Worm (Caenorhabditis elegans) whole organism, young adult: ENCODE data around the gene ttr-8.
A peak's percentile ranks its signal among the peaks of the same experiment; 100 is the strongest.

Experiments used
- D2030.7 ChIP-seq: fragments of 200-800 bp; sonication (Bioruptor generic); IDR thresholded peaks from 2 replicates; pipeline ENCODE4 v1.3.6; 2022; ENCODE audit warnings: missing genetic modification reagents, missing genetic modification characterization, missing compliant biosample characterization
- F33H1.4 ChIP-seq: fragments of 200-800 bp; sonication (Bioruptor generic); IDR thresholded peaks from 2 replicates; pipeline ENCODE4 v1.3.6; 2022; ENCODE audit warnings: missing genetic modification reagents, missing genetic modification characterization, missing compliant biosample characterization
- F39B2.1 ChIP-seq: fragments of 200-800 bp; sonication (Bioruptor generic); IDR thresholded peaks from 2 replicates; pipeline ENCODE4 v1.3.6; 2022; ENCODE audit warnings: missing genetic modification reagents, missing genetic modification characterization, missing compliant biosample characterization
- F49E8.2 ChIP-seq: sonication (generic microtip); optimal IDR thresholded peaks from 3 replicates; lab custom pipeline; 2017; ENCODE audit warnings: missing genetic modification characterization, mild to moderate bottlenecking, missing compliant biosample characterization, antibody characterized with exemption, moderate library complexity; ENCODE audit not compliant: insufficient read depth
- F52B5.7 ChIP-seq: sonication (generic microtip); optimal IDR thresholded peaks from 2 replicates; lab custom pipeline; 2016; ENCODE audit warnings: mild to moderate bottlenecking, missing genetic modification characterization, missing compliant biosample characterization
- F55B11.4 ChIP-seq: sonication (generic microtip); optimal IDR thresholded peaks from 2 replicates; lab custom pipeline; 2016; ENCODE audit warnings: missing compliant biosample characterization, missing genetic modification characterization, borderline replicate concordance; ENCODE audit not compliant: insufficient read depth
- K12H6.12 ChIP-seq: fragments of 200-800 bp; sonication (Bioruptor generic); optimal IDR thresholded peaks from 2 replicates; lab custom pipeline; 2018; ENCODE audit warnings: mild to moderate bottlenecking, missing genetic modification characterization, missing compliant biosample characterization
- T07F8.4 ChIP-seq: sonication (generic microtip); optimal IDR thresholded peaks from 2 replicates; lab custom pipeline; 2016; ENCODE audit warnings: mild to moderate bottlenecking, missing genetic modification characterization, moderate library complexity, missing compliant biosample characterization
- T26A5.8 ChIP-seq: sonication (generic microtip); optimal IDR thresholded peaks from 2 replicates; lab custom pipeline; 2016; ENCODE audit warnings: missing genetic modification characterization, missing compliant biosample characterization
- akir-1 ChIP-seq: fragments of 200-800 bp; sonication (Bioruptor generic); optimal IDR thresholded peaks from 2 replicates; lab custom pipeline; 2018; ENCODE audit warnings: mild to moderate bottlenecking, missing genetic modification characterization, moderate library complexity, missing compliant biosample characterization
- athp-1 ChIP-seq: sonication (generic microtip); optimal IDR thresholded peaks from 2 replicates; lab custom pipeline; 2017; ENCODE audit warnings: mild to moderate bottlenecking, missing genetic modification characterization, missing compliant biosample characterization
- attf-5 ChIP-seq: fragments of 200-800 bp; sonication (Bioruptor generic); optimal IDR thresholded peaks from 2 replicates; lab custom pipeline; 2018; ENCODE audit warnings: mild to moderate bottlenecking, missing genetic modification characterization, missing compliant biosample characterization
- bed-2 ChIP-seq: fragments of 200-800 bp; sonication (Bioruptor generic); IDR thresholded peaks from 2 replicates; pipeline ENCODE4 v1.3.6; 2022; ENCODE audit warnings: missing genetic modification reagents, missing genetic modification characterization, missing compliant biosample characterization
- ccch-3 ChIP-seq: fragments of 200-800 bp; sonication (Bioruptor generic); optimal IDR thresholded peaks from 2 replicates; lab custom pipeline; 2018; ENCODE audit warnings: mild to moderate bottlenecking, missing genetic modification characterization, missing compliant biosample characterization
- cebp-1 ChIP-seq, 2 experiments: fragments of 200-800 bp in 1 of 2; sonication (Bioruptor generic) in 1 of 2; sonication (generic microtip) in 1 of 2; IDR thresholded peaks in 1 of 2; optimal IDR thresholded peaks in 1 of 2; 2 replicates each; pipeline versions ENCODE4 v1.3.6 to Lab custom; 2017 to 2022; ENCODE audit warnings: missing compliant biosample characterization in 2 of 2, missing genetic modification characterization in 2 of 2, mild to moderate bottlenecking in 1 of 2, missing genetic modification reagents in 1 of 2, moderate library complexity in 1 of 2
- ceh-27 ChIP-seq: fragments of 200-800 bp; sonication (Bioruptor generic); optimal IDR thresholded peaks from 2 replicates; lab custom pipeline; 2018; ENCODE audit warnings: mild to moderate bottlenecking, missing genetic modification characterization, moderate library complexity, missing compliant biosample characterization
- ceh-40 ChIP-seq: fragments of 200-800 bp; sonication (Bioruptor generic); IDR thresholded peaks from 2 replicates; pipeline ENCODE4 v1.3.6; 2022; ENCODE audit warnings: missing genetic modification characterization, missing compliant biosample characterization
- ceh-58 ChIP-seq: fragments of 200-800 bp; sonication (Bioruptor generic); IDR thresholded peaks from 2 replicates; pipeline ENCODE4 v1.3.6; 2022; ENCODE audit warnings: missing genetic modification characterization, missing compliant biosample characterization
- dox-1 ChIP-seq: fragments of 200-800 bp; sonication (Bioruptor generic); IDR thresholded peaks from 2 replicates; pipeline ENCODE4 v1.3.6; 2022; ENCODE audit warnings: missing genetic modification reagents, missing genetic modification characterization, missing compliant biosample characterization
- dpl-1 ChIP-seq: fragments of 150-350 bp; optimal IDR thresholded peaks from 2 replicates; lab custom pipeline; 2014; ENCODE audit warnings: missing biosample characterization, missing genetic modification reagents, missing genetic modification characterization
- egl-18 ChIP-seq: fragments of 200-800 bp; sonication (Bioruptor generic); IDR thresholded peaks from 2 replicates; pipeline ENCODE4 v1.3.6; 2022; ENCODE audit warnings: missing genetic modification reagents, missing genetic modification characterization, missing compliant biosample characterization
- hmg-1.2 ChIP-seq: fragments of 200-800 bp; sonication (Bioruptor generic); IDR thresholded peaks from 2 replicates; pipeline ENCODE4 v1.3.6; 2022; ENCODE audit warnings: missing genetic modification reagents, missing genetic modification characterization, missing compliant biosample characterization
- hmg-20 ChIP-seq: fragments of 200-800 bp; sonication (Bioruptor generic); IDR thresholded peaks from 2 replicates; pipeline ENCODE4 v1.3.6; 2022; ENCODE audit warnings: missing genetic modification reagents, missing genetic modification characterization, missing compliant biosample characterization
- lag-1 ChIP-seq: fragments of 200-800 bp; sonication (Bioruptor generic); IDR thresholded peaks from 2 replicates; pipeline ENCODE4 v1.3.6; 2022; ENCODE audit warnings: missing genetic modification reagents, missing genetic modification characterization, missing compliant biosample characterization
- let-607 ChIP-seq, 2 experiments: fragments of 200-800 bp in 1 of 2; sonication (Bioruptor generic) in 1 of 2; sonication (generic microtip) in 1 of 2; optimal IDR thresholded peaks; 2 replicates each; lab custom pipeline; 2016 to 2018; ENCODE audit warnings: mild to moderate bottlenecking in 2 of 2, missing compliant biosample characterization in 2 of 2, missing genetic modification characterization in 2 of 2, moderate library complexity in 2 of 2, missing genotype in 1 of 2
- lin-35 ChIP-seq, 3 experiments: fragments of 150-350 bp in 2 of 3; sonication (generic microtip) in 1 of 3; optimal IDR thresholded peaks; 2 replicates each; lab custom pipeline; 2014 to 2018; ENCODE audit warnings: missing biosample characterization in 3 of 3, missing genetic modification characterization in 3 of 3, missing genetic modification reagents in 3 of 3
- lin-40 ChIP-seq: sonication (generic microtip); optimal IDR thresholded peaks from 2 replicates; lab custom pipeline; 2016; ENCODE audit warnings: missing genetic modification characterization, mild to moderate bottlenecking, missing compliant biosample characterization, missing genotype, missing genetic modification reagents
- madf-10 ChIP-seq: sonication (generic microtip); optimal IDR thresholded peaks from 2 replicates; lab custom pipeline; 2016; ENCODE audit warnings: mild to moderate bottlenecking, missing genetic modification characterization, missing compliant biosample characterization
- madf-3 ChIP-seq: fragments of 200-800 bp; sonication (Bioruptor generic); IDR thresholded peaks from 2 replicates; pipeline ENCODE4 v1.3.6; 2022; ENCODE audit warnings: missing genetic modification reagents, missing genetic modification characterization, missing compliant biosample characterization
- nfya-2 ChIP-seq: fragments of 200-800 bp; sonication (Bioruptor generic); IDR thresholded peaks from 2 replicates; pipeline ENCODE4 v1.3.6; 2022; ENCODE audit warnings: missing genetic modification reagents, missing genetic modification characterization, missing compliant biosample characterization
- pbrm-1 ChIP-seq: fragments of 200-800 bp; sonication (Bioruptor generic); IDR thresholded peaks from 2 replicates; pipeline ENCODE4 v1.3.6; 2022; ENCODE audit warnings: missing genetic modification reagents, missing genetic modification characterization, missing compliant biosample characterization
- snpc-1.1 ChIP-seq: sonication (generic microtip); optimal IDR thresholded peaks from 2 replicates; lab custom pipeline; 2017; ENCODE audit warnings: missing genetic modification characterization, mild to moderate bottlenecking, missing compliant biosample characterization, antibody characterized with exemption, moderate library complexity, missing genotype, missing genetic modification reagents; ENCODE audit not compliant: insufficient read depth
- snpc-1.3 ChIP-seq: sonication (generic microtip); optimal IDR thresholded peaks from 2 replicates; lab custom pipeline; 2017; ENCODE audit warnings: missing genetic modification characterization, mild to moderate bottlenecking, missing compliant biosample characterization, antibody characterized with exemption, moderate library complexity, missing genotype, missing genetic modification reagents; ENCODE audit not compliant: insufficient read depth
- sptf-2 ChIP-seq: fragments of 200-800 bp; sonication (Bioruptor generic); optimal IDR thresholded peaks from 2 replicates; lab custom pipeline; 2018; ENCODE audit warnings: mild to moderate bottlenecking, missing genetic modification characterization, missing compliant biosample characterization
- tbx-9 ChIP-seq: sonication (generic microtip); optimal IDR thresholded peaks from 2 replicates; lab custom pipeline; 2016; ENCODE audit warnings: borderline replicate concordance, missing genetic modification characterization, inconsistent platforms, missing compliant biosample characterization
- ztf-18 ChIP-seq: sonication (generic microtip); optimal IDR thresholded peaks from 2 replicates; lab custom pipeline; 2016; ENCODE audit warnings: missing genotype, mild to moderate bottlenecking, missing genetic modification characterization, missing compliant biosample characterization
- ztf-3 ChIP-seq: fragments of 200-800 bp; sonication (Bioruptor generic); optimal IDR thresholded peaks from 2 replicates; lab custom pipeline; 2018; ENCODE audit warnings: mild to moderate bottlenecking, missing genetic modification characterization, missing compliant biosample characterization

The ttr-8 gene

ce11 chrIII:7584131-7584646, 19.0 kb upstream of the ttr-8 start, which contains the start of gene cup-5 (continued):
- TF ChIP-seq ztf-18: peak; percentile 24
- TF ChIP-seq F55B11.4: no peak
- no peak for TF ChIP-seq pbrm-1
- no peak for TF ChIP-seq ceh-27 (GFP tag; lab: Kevin White, UChicago)
- TF ChIP-seq lin-35 (GFP tag; optimal IDR thresholded peaks at IDR 0.05; lab: Kevin White, UChicago): no peak
- TF ChIP-seq F33H1.4 (GFP tag; lab: Robert Waterston, UW): peak; percentile 45; the same call in 1 of the 2 replicates
- no peak for TF ChIP-seq dox-1
- no peak for TF ChIP-seq hmg-20

- no peak for TF ChIP-seq nfya-2 (GFP tag; lab: Robert Waterston, UW)
- TF ChIP-seq, all 124 proteins: peak for 0
These were observed 17.7 kb upstream of the ttr-8 start, which contains the start of gene R13A5.10 for ce11 chrIII:7582885-7583284. R13A5.10 (minus strand) TSS chrIII:7582985.

DNA sequence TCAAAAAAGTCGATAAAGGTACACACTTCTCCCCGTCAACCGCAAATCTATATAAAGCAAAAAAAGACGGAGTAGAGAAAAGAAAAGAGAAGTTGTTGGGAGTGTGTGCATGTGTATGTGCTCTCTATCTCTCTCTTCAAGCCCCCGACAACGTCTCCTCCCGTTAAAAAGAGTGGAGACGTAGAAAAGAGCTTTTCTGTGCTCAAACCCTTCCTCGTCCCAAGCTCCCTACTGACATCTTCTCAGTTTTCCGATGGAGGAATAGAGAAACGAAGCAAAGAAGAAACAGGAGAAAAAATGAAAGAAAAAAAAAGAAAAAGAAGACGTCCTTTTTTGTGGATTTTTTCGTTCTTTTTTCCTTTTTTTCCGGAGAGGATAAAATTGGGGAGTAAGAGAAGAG, 15.4 kb upstream of the ttr-8 start:
- TF ChIP-seq hmg-1.2 (no peak), tbx-9 (tag; lab: Kevin White, UChicago) (no peak), ccch-3 (GFP tag; lab: Kevin White, UChicago) (no peak), T07F8.4 (tag; lab: Kevin White, UChicago) (no peak), F55B11.4 (no peak), ceh-27 (GFP tag; lab: Kevin White, UChicago) (no peak), ceh-40 (GFP tag; lab: Robert Waterston, UW) (no peak), cebp-1 (GFP tag; IDR thresholded peaks at IDR 0.05; lab: Robert Waterston, UW) (no peak), cebp-1 (tag; optimal IDR thresholded peaks at IDR 0.05; lab: Kevin White, UChicago) (peak; percentile 11), T26A5.8 (tag; lab: Kevin White, UChicago) (no peak), ceh-58 (GFP tag; lab: Robert Waterston, UW) (no peak), akir-1 (GFP tag; lab: Kevin White, UChicago) (no peak), athp-1 (tag; lab: Kevin White, UChicago) (no peak), egl-18 (no peak), lag-1 (GFP tag; lab: Robert Waterston, UW) (no peak), dpl-1 (no peak), K12H6.12 (tag; lab: Kevin White, UChicago) (peak; percentile 6), lin-35 (GFP tag; optimal IDR thresholded peaks at IDR 0.05; lab: Kevin White, UChicago) (peak in 1 of 3 experiments; percentile 12)

DNA sequence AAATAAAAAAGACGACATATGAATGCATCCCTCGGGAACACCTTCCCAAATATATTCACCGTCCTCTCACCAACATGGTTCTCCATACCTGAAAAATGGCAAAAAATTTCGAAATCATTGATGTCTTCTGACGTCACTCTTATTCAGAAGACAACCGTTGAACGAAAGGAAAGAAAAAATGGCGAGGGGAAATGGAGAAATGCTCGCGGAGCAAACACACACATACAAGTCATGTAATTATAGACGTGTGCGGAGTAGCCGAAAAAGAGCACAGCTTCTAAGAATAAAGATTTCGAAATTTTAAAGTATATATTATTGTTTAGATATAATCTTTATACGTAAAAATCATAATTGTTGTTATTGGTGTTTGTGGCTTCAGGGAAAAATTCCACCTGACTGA, 14.2 kb upstream of the ttr-8 start, which contains the start of gene mfsd-6:
TSS of gene mfsd-6 (minus strand) at position 88 of the 400 bp plus-strand sequence.
- TF ChIP-seq cebp-1 (GFP tag; IDR thresholded peaks at IDR 0.05; lab: Robert Waterston, UW): no peak
- peak; percentile 55 for TF ChIP-seq cebp-1 (tag; optimal IDR thresholded peaks at IDR 0.05; lab: Kevin White, UChicago)
- no peak for TF ChIP-seq let-607 (tag; optimal IDR thresholded peaks at IDR 0.05; lab: Kevin White, UChicago)

DNA sequence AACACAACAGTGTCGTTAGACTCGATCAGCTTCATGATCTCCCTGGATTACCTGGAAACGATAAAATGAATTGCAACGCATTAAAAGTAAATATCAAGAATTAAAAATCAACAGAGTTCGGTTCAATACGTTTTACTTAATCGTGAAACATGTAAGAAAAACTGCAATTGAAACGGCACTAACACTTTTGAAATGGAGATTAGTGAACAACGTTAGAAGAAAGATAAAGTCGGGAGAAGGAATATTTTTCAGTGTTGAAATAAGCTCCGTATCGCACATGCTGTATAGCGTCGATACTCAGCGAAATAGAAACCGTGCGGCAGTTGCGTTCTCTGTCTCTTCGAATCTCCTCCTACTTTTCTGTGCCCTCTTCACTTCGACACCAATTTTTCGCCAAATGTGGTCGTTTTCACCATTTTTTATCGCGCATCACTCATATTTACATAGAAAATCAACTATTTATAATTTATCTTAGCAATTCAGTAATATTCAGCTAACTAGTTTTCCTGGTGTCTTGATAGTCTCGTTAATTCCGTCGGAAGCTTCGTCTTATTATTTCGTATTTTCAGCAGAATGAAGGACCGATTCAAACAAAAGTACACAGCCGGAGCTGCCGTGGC, 7.7 kb upstream of the ttr-8 start, which contains the start of the genes rpl-9 and lpd-7:
TSS of gene rpl-9 (minus strand) at position 51 of the 620 bp plus-strand sequence.
TSS of gene lpd-7 (plus strand) at position 570 of the 620 bp plus-strand sequence.
- peak; percentile 47 for TF ChIP-seq attf-5
- no peak for TF ChIP-seq F52B5.7 (tag; lab: Kevin White, UChicago)
- peak; percentile 34 for TF ChIP-seq F49E8.2 (tag; lab: Kevin White, UChicago)
- peak; percentile 40 for TF ChIP-seq lin-40
- peak; percentile 75 for TF ChIP-seq ceh-27 (GFP tag; lab: Kevin White, UChicago)
- peak; percentile 53; the same call in 1 of the 2 replicates for TF ChIP-seq dox-1
- peak; percentile 40 for TF ChIP-seq D2030.7 (GFP tag; lab: Robert Waterston, UW)
- peak; percentile 67; the same call in 1 of the 2 replicates for TF ChIP-seq madf-3 (GFP tag; lab: Robert Waterston, UW)
- TF ChIP-seq ztf-3 (GFP tag; lab: Kevin White, UChicago): no peak
- no peak for TF ChIP-seq cebp-1 (GFP tag; IDR thresholded peaks at IDR 0.05; lab: Robert Waterston, UW)
- peak; percentile 72 for TF ChIP-seq cebp-1 (tag; optimal IDR thresholded peaks at IDR 0.05; lab: Kevin White, UChicago)
- TF ChIP-seq pbrm-1: peak; percentile 47; the same call in 1 of the 2 replicates
- TF ChIP-seq lin-35 (GFP tag; optimal IDR thresholded peaks at IDR 0.05; lab: Kevin White, UChicago): peak in 1 of 3 experiments; percentile 29
- no peak for TF ChIP-seq F39B2.1
- TF ChIP-seq sptf-2: no peak
- no peak for TF ChIP-seq snpc-1.1
- peak; percentile 82; the same call in 1 of the 2 replicates for TF ChIP-seq hmg-1.2
- no peak for TF ChIP-seq let-607 (tag; optimal IDR thresholded peaks at IDR 0.05; lab: Kevin White, UChicago)
- no peak for TF ChIP-seq bed-2
- TF ChIP-seq madf-10 (tag; lab: Kevin White, UChicago): peak; percentile 1
- TF ChIP-seq snpc-1.3: peak; percentile 4
